Fruit fly (Drosophila melanogaster): ENCODE data around the gene Usp12-46.
A peak's percentile ranks its signal among the peaks of the same experiment; 100 is the strongest.

Usp12-46 gene

dm6 chr3R:22769567-22769966, 18.9 kb downstream of the Usp12-46 start, which contains the start of gene CG43092:
CG43092 (minus strand) TSS chr3R:22769667.
- TF ChIP-seq cg (GFP tag; optimal IDR thresholded peaks at IDR 0.05) (no peak), psq (GFP tag; optimal IDR thresholded peaks at IDR 0.05) (no peak), CG16815 (GFP tag; optimal IDR thresholded peaks at IDR 0.05) (no peak), CG17829 (tag; optimal IDR thresholded peaks at IDR 0.05) (no peak)

dm6 chr3R:22770207-22770606, 19.5 kb downstream of the Usp12-46 start, which contains the start of gene CG43093:
CG43093 (minus strand) TSS chr3R:22770307.
- TF ChIP-seq nerfin-1 (tag; optimal IDR thresholded peaks at IDR 0.05) (no peak), Nf-YA (GFP tag; IDR thresholded peaks at IDR 0.05) (no peak), ci (GFP tag; IDR thresholded peaks at IDR 0.05) (no peak), CG5180 (GFP tag; optimal IDR thresholded peaks at IDR 0.05) (no peak), tx (GFP tag; optimal IDR thresholded peaks at IDR 0.05) (no peak), ttk (GFP tag; IDR thresholded peaks at IDR 0.05) (no peak), CG10366 (GFP tag; IDR thresholded peaks at IDR 0.05) (no peak), ase (GFP tag; IDR thresholded peaks at IDR 0.05) (no peak), CG31224 (GFP tag; IDR thresholded peaks at IDR 0.05) (no peak)

- TF ChIP-seq az2 (GFP tag; optimal IDR thresholded peaks at IDR 0.05), result no peak
- no peak for TF ChIP-seq Ets97D (GFP tag; optimal IDR thresholded peaks at IDR 0.05)
- TF ChIP-seq slou (GFP tag; optimal IDR thresholded peaks at IDR 0.05), result no peak
- no peak for TF ChIP-seq chif (GFP tag; optimal IDR thresholded peaks at IDR 0.05)
Observed at dm6 chr3R:22770887-22771286, 20.2 kb downstream of the Usp12-46 start, which contains the start of gene CG43094. CG43094 (minus strand) TSS chr3R:22770987.

- TF ChIP-seq BEAF-32 (GFP tag; optimal IDR thresholded peaks at IDR 0.05) (no peak), Mes4 (GFP tag; optimal IDR thresholded peaks at IDR 0.05) (no peak), Med (GFP tag) (no peak), sob (GFP tag; IDR thresholded peaks at IDR 0.05) (no peak), wek (GFP tag; optimal IDR thresholded peaks at IDR 0.05) (no peak), cato (GFP tag; optimal IDR thresholded peaks at IDR 0.05; ENCODE audit: borderline replicate concordance) (no peak)
Observed at dm6 chr3R:22771670-22772069, 21.0 kb downstream of the Usp12-46 start, which contains the start of gene CG43095. CG43095 (minus strand) TSS chr3R:22771770.

dm6 chr3R:22776457-22776856, 25.8 kb downstream of the Usp12-46 start:
- no peak for TF ChIP-seq CG10565 (GFP tag; optimal IDR thresholded peaks at IDR 0.05)
- TF ChIP-seq oc (tag; optimal IDR thresholded peaks at IDR 0.05), result peak; percentile 47
- peak; percentile 70 for TF ChIP-seq CG12769 (tag; optimal IDR thresholded peaks at IDR 0.05)
- peak in 1 of 2 experiments; percentile 50 for TF ChIP-seq Pdp1 (GFP tag; optimal IDR thresholded peaks at IDR 0.05)
- TF ChIP-seq CG11456 (GFP tag; IDR thresholded peaks at IDR 0.05), result no peak
- 0 out of 2 replicates have a peak, but pooled peaks have one; percentile 35 for TF ChIP-seq nerfin-2 (GFP tag; IDR thresholded peaks at IDR 0.05; ENCODE audit: partially characterized antibody)
- no peak for TF ChIP-seq Camta (GFP tag; optimal IDR thresholded peaks at IDR 0.05)
- TF ChIP-seq h (optimal IDR thresholded peaks at IDR 0.05), result no peak
- peak; percentile 82 for TF ChIP-seq cwo (GFP tag; optimal IDR thresholded peaks at IDR 0.05)
- TF ChIP-seq CG15269 (tag; optimal IDR thresholded peaks at IDR 0.05), result peak; percentile 55
- TF ChIP-seq vvl (GFP tag; IDR thresholded peaks at IDR 0.05), result peak; percentile 63; the same call in 1 of the 2 replicates
- no peak for TF ChIP-seq trh (GFP tag; optimal IDR thresholded peaks at IDR 0.05)
- TF ChIP-seq mld (GFP tag; IDR thresholded peaks at IDR 0.05; ENCODE audit: partially characterized antibody), result 0 out of 3 replicates have a peak, but pooled peaks have one; percentile 25
- peak; percentile 72 for TF ChIP-seq sd (tag; optimal IDR thresholded peaks at IDR 0.05)
- no peak for TF ChIP-seq CG8359 (GFP tag; optimal IDR thresholded peaks at IDR 0.05; ENCODE audit: borderline replicate concordance)
- TF ChIP-seq Bgb (GFP tag; IDR thresholded peaks at IDR 0.05; ENCODE audit: partially characterized antibody), result no peak
- no peak for TF ChIP-seq CG9932 (GFP tag; IDR thresholded peaks at IDR 0.05)
- peak; percentile 88 for TF ChIP-seq chinmo (GFP tag; IDR thresholded peaks at IDR 0.05; ENCODE audit: partially characterized antibody)
- TF ChIP-seq PHDP (tag; optimal IDR thresholded peaks at IDR 0.05), result no peak
- no peak for TF ChIP-seq CG1233 (GFP tag; optimal IDR thresholded peaks at IDR 0.05)
- TF ChIP-seq Trl (optimal IDR thresholded peaks at IDR 0.05), result no peak
- no peak for TF ChIP-seq Trl (GFP tag; optimal IDR thresholded peaks at IDR 0.05)

Data from whole organism, embryonic.